Fruit fly (Drosophila melanogaster) whole organism, prepupa: Measurements from ENCODE around the gene aph-1.

ENCODE experiments used
- CG10631 ChIP-seq: fragments of 200-800 bp; sonication (Bioruptor generic); optimal IDR thresholded peaks from 2 replicates; lab custom pipeline; 2016; ENCODE audit warnings: missing biosample characterization, missing genetic modification characterization
- CG11294 ChIP-seq: fragments of 200-800 bp; sonication (Bioruptor generic); IDR thresholded peaks from 2 replicates; pipeline ENCODE4 v1.3.6; 2022; ENCODE audit warnings: missing biosample characterization, missing genetic modification characterization
- CG11762 ChIP-seq: fragments of 200-800 bp; sonication (Bioruptor generic); optimal IDR thresholded peaks from 3 replicates; lab custom pipeline; 2016; ENCODE audit warnings: missing biosample characterization, missing genetic modification characterization; ENCODE audit not compliant: insufficient read depth
- CG11902 ChIP-seq: fragments of 200-800 bp; sonication (Bioruptor generic); optimal IDR thresholded peaks from 3 replicates; lab custom pipeline; 2016; ENCODE audit warnings: missing biosample characterization, missing genetic modification characterization
- CG15336 ChIP-seq: fragments of 200-800 bp; sonication (Bioruptor generic); IDR thresholded peaks from 2 replicates; pipeline ENCODE4 v1.3.6; 2022; ENCODE audit warnings: missing biosample characterization, missing genetic modification characterization
- CG3032 ChIP-seq: fragments of 200-800 bp; optimal IDR thresholded peaks from 2 replicates; lab custom pipeline; 2019; ENCODE audit warnings: missing biosample characterization, mild to moderate bottlenecking, missing genetic modification characterization, moderate library complexity
- CG31627 ChIP-seq: fragments of 200-800 bp; sonication (Bioruptor generic); optimal IDR thresholded peaks from 3 replicates; lab custom pipeline; 2016; ENCODE audit warnings: missing biosample characterization, missing genetic modification characterization
- CG32006 ChIP-seq: fragments of 200-800 bp; sonication (Bioruptor generic); optimal IDR thresholded peaks from 3 replicates; lab custom pipeline; 2017; ENCODE audit warnings: missing biosample characterization, mild to moderate bottlenecking, missing genetic modification characterization
- CG3919 ChIP-seq: fragments of 200-800 bp; sonication (Bioruptor generic); optimal IDR thresholded peaks from 3 replicates; lab custom pipeline; 2016; ENCODE audit warnings: missing biosample characterization, missing genetic modification characterization
- CG4318 ChIP-seq: fragments of 200-800 bp; sonication (Bioruptor generic); optimal IDR thresholded peaks from 3 replicates; lab custom pipeline; 2017; ENCODE audit warnings: missing biosample characterization, mild to moderate bottlenecking, missing genetic modification characterization
- CG6163 ChIP-seq: fragments of 200-800 bp; sonication (Bioruptor generic); IDR thresholded peaks from 3 replicates; pipeline ENCODE4 v1.3.6; 2022; ENCODE audit warnings: missing biosample characterization, missing genetic modification characterization
- CG6808 ChIP-seq: fragments of 200-800 bp; sonication (Bioruptor generic); optimal IDR thresholded peaks from 3 replicates; lab custom pipeline; 2017; ENCODE audit warnings: missing biosample characterization, missing genetic modification characterization, mild to moderate bottlenecking, moderate library complexity, missing genetic modification reagents
- CG6854 ChIP-seq: fragments of 200-800 bp; sonication (Bioruptor generic); optimal IDR thresholded peaks from 2 replicates; lab custom pipeline; 2017; ENCODE audit warnings: missing biosample characterization, mild to moderate bottlenecking, missing genetic modification characterization
- CG7368 ChIP-seq: fragments of 200-800 bp; sonication (Bioruptor generic); optimal IDR thresholded peaks from 3 replicates; lab custom pipeline; 2016; ENCODE audit warnings: missing biosample characterization, missing genetic modification characterization
- CG8119 ChIP-seq: fragments of 200-800 bp; sonication (Bioruptor generic); IDR thresholded peaks from 3 replicates; pipeline ENCODE4 v1.3.6; 2022; ENCODE audit warnings: missing biosample characterization, missing genetic modification characterization
- CG8632 ChIP-seq: fragments of 200-800 bp; sonication (Bioruptor generic); optimal IDR thresholded peaks from 3 replicates; lab custom pipeline; 2016; ENCODE audit warnings: missing biosample characterization, missing genetic modification characterization
- CG9139 ChIP-seq: fragments of 200-800 bp; sonication (Bioruptor generic); optimal IDR thresholded peaks from 3 replicates; lab custom pipeline; 2017; ENCODE audit warnings: missing biosample characterization, mild to moderate bottlenecking, missing genetic modification characterization
- Eip75B ChIP-seq: fragments of 200-800 bp; sonication (Bioruptor generic); optimal IDR thresholded peaks from 3 replicates; lab custom pipeline; 2016; ENCODE audit warnings: missing biosample characterization, missing genetic modification characterization
- Eip78C ChIP-seq: fragments of 200-800 bp; sonication (Bioruptor generic); peaks from one replicate; lab custom pipeline; 2016; ENCODE audit warnings: missing biosample characterization, missing genetic modification characterization
- Eip93F ChIP-seq: fragments of 200-800 bp; sonication (Bioruptor generic); optimal IDR thresholded peaks from 2 replicates; lab custom pipeline; 2016; ENCODE audit warnings: missing biosample characterization, mild to moderate bottlenecking, missing genetic modification characterization
- Gug ChIP-seq: fragments of 200-800 bp; sonication (Bioruptor generic); IDR thresholded peaks from 2 replicates; pipeline ENCODE4 v1.3.6; 2022; ENCODE audit warnings: missing biosample characterization, missing genetic modification characterization
- Hr4 ChIP-seq: fragments of 200-800 bp; sonication (Bioruptor generic); optimal IDR thresholded peaks from 3 replicates; lab custom pipeline; 2016; ENCODE audit warnings: missing biosample characterization, missing genetic modification characterization
- Lpt ChIP-seq: fragments of 200-800 bp; sonication (Bioruptor generic); optimal IDR thresholded peaks from 3 replicates; lab custom pipeline; 2016; ENCODE audit warnings: missing biosample characterization, missing genetic modification characterization
- OdsH ChIP-seq: fragments of 200-800 bp; sonication (Bioruptor generic); optimal IDR thresholded peaks from 3 replicates; lab custom pipeline; 2016; ENCODE audit warnings: missing biosample characterization, missing genetic modification characterization
- Sox102F ChIP-seq: fragments of 200-800 bp; sonication (Bioruptor generic); optimal IDR thresholded peaks from 2 replicates; lab custom pipeline; 2016; ENCODE audit warnings: missing biosample characterization, mild to moderate bottlenecking, missing genetic modification characterization
- Sox14 ChIP-seq: fragments of 200-800 bp; sonication (Bioruptor generic); optimal IDR thresholded peaks from 3 replicates; lab custom pipeline; 2016; ENCODE audit warnings: missing biosample characterization, missing genetic modification characterization
- achi ChIP-seq: fragments of 200-800 bp; sonication (Bioruptor generic); optimal IDR thresholded peaks from 3 replicates; lab custom pipeline; 2016; ENCODE audit warnings: missing biosample characterization, missing genetic modification characterization
- acj6 ChIP-seq: fragments of 200-800 bp; sonication (Bioruptor generic); optimal IDR thresholded peaks from 3 replicates; lab custom pipeline; 2016; ENCODE audit warnings: missing biosample characterization, missing genetic modification characterization
- cyc ChIP-seq: fragments of 200-800 bp; sonication (Bioruptor generic); optimal IDR thresholded peaks from 3 replicates; lab custom pipeline; 2016; ENCODE audit warnings: missing biosample characterization, missing genetic modification characterization
- dac ChIP-seq: fragments of 200-800 bp; sonication (Bioruptor generic); optimal IDR thresholded peaks from 2 replicates; lab custom pipeline; 2017; ENCODE audit warnings: missing biosample characterization, mild to moderate bottlenecking, missing genetic modification characterization
- dsx ChIP-seq: fragments of 200-800 bp; optimal IDR thresholded peaks from 3 replicates; lab custom pipeline; 2019; ENCODE audit warnings: missing biosample characterization, mild to moderate bottlenecking, missing genetic modification characterization, moderate library complexity; ENCODE audit not compliant: poor library complexity, severe bottlenecking
- eg ChIP-seq: fragments of 200-800 bp; sonication (Bioruptor generic); IDR thresholded peaks from 3 replicates; pipeline ENCODE4 v1.3.6; 2022; ENCODE audit warnings: missing biosample characterization, missing genetic modification characterization
- fd85E ChIP-seq: fragments of 200-800 bp; sonication (Bioruptor generic); optimal IDR thresholded peaks from 3 replicates; lab custom pipeline; 2016; ENCODE audit warnings: missing biosample characterization, missing genetic modification characterization
- fkh ChIP-seq: fragments of 200-800 bp; sonication (Bioruptor generic); optimal IDR thresholded peaks from 3 replicates; lab custom pipeline; 2017; ENCODE audit warnings: missing biosample characterization, mild to moderate bottlenecking, missing genetic modification characterization, moderate library complexity
- lz ChIP-seq: fragments of 200-800 bp; sonication (Bioruptor generic); optimal IDR thresholded peaks from 3 replicates; lab custom pipeline; 2016; ENCODE audit warnings: missing biosample characterization, missing genetic modification characterization
- net ChIP-seq: fragments of 200-800 bp; sonication (Bioruptor generic); optimal IDR thresholded peaks from 3 replicates; lab custom pipeline; 2016; ENCODE audit warnings: missing biosample characterization, missing genetic modification characterization
- pdm3 ChIP-seq: fragments of 200-800 bp; sonication (Bioruptor generic); optimal IDR thresholded peaks from 3 replicates; lab custom pipeline; 2016; ENCODE audit warnings: missing biosample characterization, missing genetic modification characterization
- spab ChIP-seq: fragments of 200-800 bp; sonication (Bioruptor generic); optimal IDR thresholded peaks from 2 replicates; lab custom pipeline; 2017; ENCODE audit warnings: missing biosample characterization, mild to moderate bottlenecking, missing genetic modification characterization, missing genetic modification reagents
- ss ChIP-seq, 2 experiments: fragments of 200-800 bp; sonication (Bioruptor generic); optimal IDR thresholded peaks; 2 replicates in 1 of 2; 3 replicates in 1 of 2; lab custom pipeline; 2017 to 2018; ENCODE audit warnings: mild to moderate bottlenecking in 2 of 2, missing biosample characterization in 2 of 2, missing genetic modification characterization in 2 of 2, moderate library complexity in 1 of 2
- svp ChIP-seq: fragments of 200-800 bp; sonication (Bioruptor generic); peaks from one replicate; lab custom pipeline; 2016; ENCODE audit warnings: missing biosample characterization, missing genetic modification characterization
- topi ChIP-seq: fragments of 200-800 bp; sonication (Bioruptor generic); optimal IDR thresholded peaks from 3 replicates; lab custom pipeline; 2016; ENCODE audit warnings: missing biosample characterization, missing genetic modification characterization

The aph-1 gene

dm6 chr2L:2728577-2728976 lies 37.5 kb upstream of the aph-1 start:
- TF ChIP-seq CG32006 (GFP tag; lab: Kevin White, UChicago) (peak; percentile 37), Hr4 (GFP tag; lab: Kevin White, UChicago) (peak; percentile 41), svp (GFP tag; lab: Kevin White, UChicago) (peak; percentile 23), Eip78C (GFP tag; lab: Kevin White, UChicago) (peak; percentile 6), CG31627 (GFP tag; lab: Kevin White, UChicago) (no peak), topi (GFP tag; lab: Kevin White, UChicago) (no peak)

DNA sequence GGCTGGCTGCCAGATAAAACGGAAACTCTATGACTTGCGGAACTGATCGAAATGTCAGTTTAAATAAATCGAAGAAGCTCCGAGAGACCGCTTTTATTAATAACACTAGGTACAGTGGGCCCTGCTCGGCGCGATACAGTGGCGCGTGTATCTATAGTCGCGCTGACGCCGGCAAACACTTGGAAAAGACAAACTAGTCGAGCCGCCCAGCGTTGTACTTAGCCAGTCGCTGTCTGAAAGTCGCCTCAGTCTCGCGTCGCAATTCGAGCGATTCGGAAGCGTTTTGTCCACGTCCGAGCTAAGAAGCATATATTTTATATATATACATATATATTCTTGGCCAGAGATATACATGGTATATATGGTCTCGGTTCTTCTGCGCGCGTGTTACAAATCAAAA lies 36.2 kb upstream of the aph-1 start:
- no peak for TF ChIP-seq Eip75B (GFP tag; lab: Kevin White, UChicago)
- TF ChIP-seq svp (GFP tag; lab: Kevin White, UChicago), result no peak
- TF ChIP-seq achi, result peak; percentile 35
- peak; percentile 3 for TF ChIP-seq dsx (GFP tag; lab: Kevin White, UChicago)
- peak; percentile 48; the same call in 1 of the 2 replicates for TF ChIP-seq CG11294 (GFP tag; lab: Robert Waterston, UW)
- no peak for TF ChIP-seq Gug
- peak; percentile 57; the same call in 2 of the 3 replicates for TF ChIP-seq eg
- TF ChIP-seq pdm3 (GFP tag; lab: Kevin White, UChicago), result peak; percentile 24
- TF ChIP-seq CG6808 (GFP tag; lab: Kevin White, UChicago), result peak; percentile 24
- peak; percentile 17 for TF ChIP-seq OdsH (GFP tag; lab: Kevin White, UChicago)
- TF ChIP-seq ss (GFP tag; optimal IDR thresholded peaks at IDR 0.05; lab: Kevin White, UChicago), result peak in 1 of 2 experiments; percentile 20
- TF ChIP-seq net (GFP tag; lab: Kevin White, UChicago), result peak; percentile 17
- no peak for TF ChIP-seq Lpt (GFP tag; lab: Kevin White, UChicago)
- TF ChIP-seq Hr4 (GFP tag; lab: Kevin White, UChicago), result peak; percentile 44
- TF ChIP-seq Eip78C (GFP tag; lab: Kevin White, UChicago), result peak; percentile 28
- peak; percentile 66; the same call in 2 of the 3 replicates for TF ChIP-seq CG6163 (GFP tag; lab: Robert Waterston, UW)
- peak; percentile 54 for TF ChIP-seq CG32006 (GFP tag; lab: Kevin White, UChicago)

DNA sequence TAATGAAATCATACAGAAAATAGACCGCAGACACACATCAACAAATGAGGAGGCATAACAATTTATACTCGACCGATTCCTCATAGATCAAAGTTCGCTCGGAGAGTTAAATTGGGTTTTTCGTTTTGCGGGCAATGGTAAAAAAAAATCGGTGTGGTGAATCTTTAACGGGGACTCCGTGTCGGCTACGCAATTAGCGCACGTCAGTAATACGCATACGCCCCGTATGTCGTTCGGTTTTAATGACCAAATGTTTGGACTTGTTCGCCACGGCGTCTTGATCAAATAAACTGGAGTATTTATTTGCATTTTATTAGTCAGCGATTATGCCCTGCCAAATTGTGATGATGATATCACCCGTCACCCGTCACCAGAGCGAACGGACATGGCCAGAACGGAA lies 35.3 kb upstream of the aph-1 start:
- TF ChIP-seq Eip78C (GFP tag; lab: Kevin White, UChicago) (peak; percentile 3), Gug (no peak)
- TF ChIP-seq, all 60 proteins: peak for 1

DNA sequence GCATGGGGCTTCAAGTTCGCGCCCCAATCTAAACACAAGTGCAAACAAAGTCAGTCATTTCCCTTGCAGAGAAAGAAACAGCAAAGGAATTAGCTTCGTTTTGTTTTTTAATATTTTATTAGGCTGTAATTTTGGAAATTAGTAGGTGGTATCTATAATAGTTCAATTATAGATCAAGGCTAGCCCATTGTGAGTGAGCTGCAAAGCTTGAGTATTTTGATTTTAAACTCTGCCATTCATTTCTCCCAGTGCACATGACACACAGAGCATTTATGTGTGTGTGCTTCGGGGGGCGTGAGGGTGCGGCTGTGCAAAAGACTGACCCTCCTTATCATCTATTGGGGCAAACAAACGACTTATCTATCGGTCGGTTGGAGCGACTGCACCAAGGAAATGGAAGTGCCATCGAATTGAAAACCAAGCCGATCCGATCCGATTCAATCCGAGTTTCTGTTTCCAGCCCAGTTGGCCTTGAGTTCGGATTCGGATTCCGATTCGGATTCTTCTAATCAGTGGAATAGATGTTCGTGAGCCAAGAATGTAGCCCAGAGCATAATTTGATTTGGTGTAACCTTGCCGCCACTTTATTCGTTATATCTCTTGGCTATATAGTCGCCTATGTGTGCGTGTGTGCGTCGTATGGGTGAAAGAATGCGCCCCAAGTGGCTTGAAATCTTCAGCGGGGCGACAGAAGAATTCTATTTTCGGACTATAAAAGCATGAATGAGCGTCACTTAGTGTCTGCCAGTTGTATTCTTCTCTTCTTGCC lies 34.5 kb upstream of the aph-1 start:
- no peak for TF ChIP-seq spab (GFP tag; lab: Kevin White, UChicago)
- TF ChIP-seq Gug, result peak; percentile 57; the same call in 1 of the 2 replicates
- peak; percentile 72 for TF ChIP-seq CG32006 (GFP tag; lab: Kevin White, UChicago)
- TF ChIP-seq Sox14, result peak; percentile 24
- TF ChIP-seq CG15336 (GFP tag; lab: Robert Waterston, UW), result peak; percentile 47
- no peak for TF ChIP-seq CG10631
- TF ChIP-seq ss (GFP tag; optimal IDR thresholded peaks at IDR 0.05; lab: Kevin White, UChicago), result no peak
- no peak for TF ChIP-seq CG6854
- no peak for TF ChIP-seq Eip75B (GFP tag; lab: Kevin White, UChicago)
- TF ChIP-seq CG11902 (GFP tag; lab: Kevin White, UChicago), result no peak
- peak; percentile 14 for TF ChIP-seq fkh (GFP tag; lab: Kevin White, UChicago)
- no peak for TF ChIP-seq Lpt (GFP tag; lab: Kevin White, UChicago)
- TF ChIP-seq pdm3 (GFP tag; lab: Kevin White, UChicago), result peak; percentile 21
- TF ChIP-seq dac (GFP tag; lab: Kevin White, UChicago), result no peak
- TF ChIP-seq lz (GFP tag; lab: Kevin White, UChicago), result peak; percentile 3
- peak; percentile 73 for TF ChIP-seq Hr4 (GFP tag; lab: Kevin White, UChicago)
- no peak for TF ChIP-seq achi
- no peak for TF ChIP-seq Eip93F (GFP tag; lab: Kevin White, UChicago)
- no peak for TF ChIP-seq fd85E (GFP tag; lab: Kevin White, UChicago)
- TF ChIP-seq Sox102F (GFP tag; lab: Kevin White, UChicago), result no peak
- no peak for TF ChIP-seq CG3032 (tag; lab: Kevin White, UChicago)
- no peak for TF ChIP-seq CG8632
- no peak for TF ChIP-seq CG9139
- no peak for TF ChIP-seq cyc
- peak; percentile 40 for TF ChIP-seq acj6 (GFP tag; lab: Kevin White, UChicago)
- TF ChIP-seq eg, result peak; percentile 71
- peak; percentile 53 for TF ChIP-seq Eip78C (GFP tag; lab: Kevin White, UChicago)
- peak; percentile 21 for TF ChIP-seq CG4318 (GFP tag; lab: Kevin White, UChicago)
- peak; percentile 75 for TF ChIP-seq svp (GFP tag; lab: Kevin White, UChicago)
- TF ChIP-seq CG8119, result peak; percentile 52
- TF ChIP-seq OdsH (GFP tag; lab: Kevin White, UChicago), result peak; percentile 15
- TF ChIP-seq CG7368 (GFP tag; lab: Kevin White, UChicago), result no peak
- no peak for TF ChIP-seq CG31627 (GFP tag; lab: Kevin White, UChicago)
- TF ChIP-seq CG3919 (GFP tag; lab: Kevin White, UChicago), result peak; percentile 4
- no peak for TF ChIP-seq CG11762
- TF ChIP-seq CG11294 (GFP tag; lab: Robert Waterston, UW), result peak; percentile 53; the same call in 1 of the 2 replicates
